Worm (Caenorhabditis elegans): Measurements from ENCODE around the gene nhr-197.
"Not testable (repeated sequence)": the region's sequence is repeated elsewhere in the genome, so short reads cannot be mapped to it uniquely, and the experiment has no call there.

Gene nhr-197

ce11 chrV:15668870-15669269 lies 18.9 kb upstream of the nhr-197 start, which contains the start of gene K06B4.4:
TSS of gene K06B4.4 (plus strand) at chrV:15669170.
- TF ChIP-seq him-1 (tag; optimal IDR thresholded peaks at IDR 0.05) (no peak), dao-5 (tag; optimal IDR thresholded peaks at IDR 0.05) (no peak), W03F9.2 (tag; optimal IDR thresholded peaks at IDR 0.05) (no peak)

ce11 chrV:15670139-15670538 lies 17.6 kb upstream of the nhr-197 start, which contains the start of gene K06B4.15:
TSS of gene K06B4.15 (plus strand) at chrV:15670439.
- not testable (repeated sequence) for TF ChIP-seq him-1, dao-5, W03F9.2 (tag; optimal IDR thresholded peaks at IDR 0.05)

ce11 chrV:15673707-15674106 lies 14.1 kb upstream of the nhr-197 start, which contains the start of gene nhr-51:
TSS of gene nhr-51 (plus strand) at chrV:15674007.
- TF ChIP-seq him-1 (tag; optimal IDR thresholded peaks at IDR 0.05) (no peak), W03F9.2 (tag; optimal IDR thresholded peaks at IDR 0.05) (no peak)

- TF ChIP-seq W03F9.2 (tag; optimal IDR thresholded peaks at IDR 0.05), result no peak
- no peak for TF ChIP-seq dao-5 (tag; optimal IDR thresholded peaks at IDR 0.05)
- no peak for TF ChIP-seq him-1 (tag; optimal IDR thresholded peaks at IDR 0.05)
Measured at ce11 chrV:15674899-15675298, 12.9 kb upstream of the nhr-197 start.

DNA sequence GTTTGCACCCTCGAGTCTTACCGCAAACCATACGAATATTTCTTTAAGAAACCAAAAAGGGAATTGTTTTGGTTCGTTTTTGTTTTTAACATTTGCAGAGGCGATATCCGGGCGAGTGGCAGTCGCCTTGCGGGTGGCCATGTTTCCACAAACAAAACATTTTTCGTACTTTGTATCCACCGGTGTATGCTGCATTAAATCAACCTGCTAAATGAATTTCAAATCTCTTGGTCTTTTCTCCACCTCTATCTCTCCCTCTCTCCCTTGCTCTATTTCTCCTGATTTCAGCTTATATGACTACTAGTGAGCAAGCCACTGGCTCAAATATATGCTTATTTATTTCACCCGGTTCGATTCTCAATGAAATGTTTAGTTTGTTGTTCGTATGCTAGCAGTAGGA lies 10.5 kb upstream of the nhr-197 start, which contains the start of gene nhr-52:
nhr-52 (plus strand) TSS at position 301 of the 400 bp plus-strand sequence.
- TF ChIP-seq W03F9.2 (tag; optimal IDR thresholded peaks at IDR 0.05), result no peak

ce11 chrV:15685599-15685998 lies 2.2 kb upstream of the nhr-197 start, which contains the start of gene nhr-196:
TSS of gene nhr-196 (plus strand) at chrV:15685716.
- TF ChIP-seq him-1 (tag; optimal IDR thresholded peaks at IDR 0.05), result no peak
- no peak for TF ChIP-seq W03F9.2 (tag; optimal IDR thresholded peaks at IDR 0.05)
- no peak for TF ChIP-seq dao-5 (tag; optimal IDR thresholded peaks at IDR 0.05)

DNA sequence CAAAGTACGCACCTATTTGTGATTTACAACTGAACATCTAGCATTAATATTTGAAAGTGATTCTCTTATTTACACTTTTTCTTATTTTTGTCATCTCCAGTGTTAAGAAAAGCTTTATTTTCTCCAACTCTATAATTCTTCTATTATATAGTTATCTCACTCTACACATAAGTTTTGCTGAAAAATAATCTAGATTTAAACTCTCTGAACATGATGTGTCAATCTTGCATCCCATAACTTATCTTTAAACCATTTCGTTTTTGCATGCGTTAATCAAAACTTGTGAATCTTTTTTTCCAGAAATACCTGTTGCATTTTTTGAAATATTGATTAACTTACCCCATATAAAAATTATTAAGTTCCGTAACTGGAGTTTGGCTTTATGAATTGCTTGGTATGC lies 2.2 kb downstream of the nhr-197 start, which contains the start of gene nhr-268:
nhr-268 (plus strand) TSS at position 301 of the 400 bp plus-strand sequence.
- no peak for TF ChIP-seq him-1 (tag; optimal IDR thresholded peaks at IDR 0.05)
- TF ChIP-seq W03F9.2 (tag; optimal IDR thresholded peaks at IDR 0.05), result no peak
- TF ChIP-seq dao-5 (tag; optimal IDR thresholded peaks at IDR 0.05), result no peak

ce11 chrV:15693682-15694081 lies 5.9 kb downstream of the nhr-197 start, which contains the start of gene nhr-198:
TSS of gene nhr-198 (plus strand) at chrV:15693994.
- no peak for TF ChIP-seq him-1 (tag; optimal IDR thresholded peaks at IDR 0.05)
- no peak for TF ChIP-seq W03F9.2 (tag; optimal IDR thresholded peaks at IDR 0.05)
- TF ChIP-seq dao-5 (tag; optimal IDR thresholded peaks at IDR 0.05), result no peak

DNA sequence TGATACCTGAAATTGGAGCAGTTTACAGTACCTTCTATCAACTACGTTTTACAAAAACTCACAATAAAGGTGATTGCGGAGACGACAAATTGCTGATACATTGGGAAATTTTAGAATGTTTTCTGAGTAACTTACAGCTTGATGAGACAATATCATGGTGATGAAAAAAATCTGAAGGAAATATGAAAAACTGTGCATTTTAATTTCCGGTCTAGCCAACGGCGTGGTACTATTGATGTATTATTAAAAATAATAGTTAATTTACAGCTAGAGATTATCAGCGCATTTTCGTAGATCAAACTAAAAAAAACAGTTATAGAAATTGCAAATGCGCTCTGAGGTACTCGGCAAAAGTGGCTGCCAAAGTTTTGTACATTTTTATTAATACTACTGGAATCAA lies 10.3 kb downstream of the nhr-197 start, which contains the start of gene srx-29:
srx-29 (minus strand) TSS at position 101 of the 400 bp plus-strand sequence.
- TF ChIP-seq him-1 (tag; optimal IDR thresholded peaks at IDR 0.05), result no peak
- no peak for TF ChIP-seq dao-5 (tag; optimal IDR thresholded peaks at IDR 0.05)

ce11 chrV:15699799-15700198 lies 12.0 kb downstream of the nhr-197 start, which contains the start of gene nhr-199:
TSS of gene nhr-199 (minus strand) at chrV:15699899.
- TF ChIP-seq W03F9.2 (tag; optimal IDR thresholded peaks at IDR 0.05) (no peak), dao-5 (tag; optimal IDR thresholded peaks at IDR 0.05) (no peak), him-1 (tag; optimal IDR thresholded peaks at IDR 0.05) (no peak)

DNA sequence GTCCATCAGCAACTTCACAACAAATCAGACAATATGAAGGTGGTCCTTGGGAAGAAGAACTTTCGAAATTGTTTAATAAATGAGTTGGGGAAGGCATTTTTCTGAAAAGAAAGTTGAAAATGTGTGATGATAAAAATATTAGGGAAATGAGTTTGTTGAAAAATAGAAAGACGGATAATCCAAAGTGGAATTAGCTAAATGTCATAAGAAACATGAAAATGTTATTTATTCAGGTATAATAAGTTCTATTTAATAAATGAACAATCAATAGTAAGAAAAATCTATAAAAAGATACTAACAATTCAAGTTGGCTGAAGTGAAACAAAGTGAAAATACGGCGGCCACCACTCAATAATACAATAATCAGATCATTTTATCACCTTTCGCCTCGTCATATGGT lies 14.5 kb downstream of the nhr-197 start, which contains the start of gene nhr-53:
nhr-53 (minus strand) TSS at position 101 of the 400 bp plus-strand sequence.
- TF ChIP-seq dao-5 (tag; optimal IDR thresholded peaks at IDR 0.05) (no peak), W03F9.2 (tag; optimal IDR thresholded peaks at IDR 0.05) (no peak), him-1 (tag; optimal IDR thresholded peaks at IDR 0.05) (no peak)

DNA sequence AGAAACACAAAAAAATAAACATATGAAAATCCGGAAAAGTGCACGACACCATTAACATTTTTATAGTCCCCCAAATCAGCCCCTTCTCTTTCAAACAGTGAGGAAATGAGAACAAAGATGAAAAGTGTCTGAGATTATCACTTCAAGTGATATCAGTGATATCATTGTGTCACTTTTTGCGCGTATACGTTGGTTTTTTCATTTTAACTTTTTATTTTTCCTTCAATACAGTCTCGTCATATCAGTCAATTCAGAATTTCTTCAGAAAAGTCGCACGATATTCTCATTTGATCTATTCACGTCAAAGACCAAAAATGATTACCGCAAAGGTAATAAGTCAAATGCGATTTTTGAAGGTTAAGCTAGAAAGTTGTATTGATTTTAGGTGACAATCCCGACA lies 17.0 kb downstream of the nhr-197 start, which contains the start of gene twk-34:
twk-34 (plus strand) TSS at position 216 of the 400 bp plus-strand sequence.
- no peak for TF ChIP-seq him-1 (tag; optimal IDR thresholded peaks at IDR 0.05)
- no peak for TF ChIP-seq W03F9.2 (tag; optimal IDR thresholded peaks at IDR 0.05)
- no peak for TF ChIP-seq dao-5 (tag; optimal IDR thresholded peaks at IDR 0.05)

- TF ChIP-seq W03F9.2 (tag; optimal IDR thresholded peaks at IDR 0.05) (no peak), him-1 (tag; optimal IDR thresholded peaks at IDR 0.05) (no peak), dao-5 (tag; optimal IDR thresholded peaks at IDR 0.05) (no peak)
Measured at ce11 chrV:15707982-15708381, 20.2 kb downstream of the nhr-197 start.

ce11 chrV:15710401-15710800 lies 22.6 kb downstream of the nhr-197 start, which contains the start of gene Y6E2A.1:
TSS of gene Y6E2A.1 (minus strand) at chrV:15710501.
- no peak for TF ChIP-seq him-1 (tag; optimal IDR thresholded peaks at IDR 0.05)
- TF ChIP-seq W03F9.2 (tag; optimal IDR thresholded peaks at IDR 0.05), result no peak
- TF ChIP-seq dao-5 (tag; optimal IDR thresholded peaks at IDR 0.05), result no peak

DNA sequence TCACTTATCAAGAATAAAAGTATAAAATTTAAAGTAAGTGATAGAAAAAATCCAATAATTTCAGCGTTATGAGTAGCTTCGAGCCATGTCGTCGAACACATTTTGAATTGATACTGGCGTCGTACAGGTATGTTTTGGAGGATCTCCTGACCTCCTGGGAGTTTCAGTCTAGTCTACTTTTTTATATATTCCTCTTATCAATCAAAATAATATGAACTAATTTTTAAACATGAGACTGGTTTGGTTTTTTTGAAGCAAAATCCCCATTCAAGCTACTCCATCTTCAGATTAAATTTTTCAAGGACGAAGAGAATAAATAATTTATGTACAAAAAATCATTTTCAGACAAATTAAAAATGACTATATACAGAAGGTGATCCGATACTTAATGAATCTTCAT lies 24.1 kb downstream of the nhr-197 start, which contains the start of gene str-101:
str-101 (minus strand) TSS at position 101 of the 400 bp plus-strand sequence.
- no peak for TF ChIP-seq dao-5 (tag; optimal IDR thresholded peaks at IDR 0.05)
- no peak for TF ChIP-seq him-1 (tag; optimal IDR thresholded peaks at IDR 0.05)
- TF ChIP-seq W03F9.2 (tag; optimal IDR thresholded peaks at IDR 0.05), result no peak

All from whole organism, L4/young adult.